1 fruit fly cellular context compared by ENCODE assay signal in genomic region chr2L:6612477-6613004, dm6.
A peak's percentile ranks its signal among the peaks of the same experiment; 100 is the strongest.
TF ChIP-seq lines count a peak whose summit lies in the region.

No protein-coding gene starts in this region.

TF ChIP-seq in whole organism, embryonic, 481 proteins besides CTCF, POLR2A, EP300 and RAD21 (continued from another document):
- TF ChIP-seq CG4854 (GFP tag; optimal IDR thresholded peaks at IDR 0.05; lab: Kevin White, UChicago): peak; percentile 100
- TF ChIP-seq CG1647 (GFP tag; optimal IDR thresholded peaks at IDR 0.05; lab: Kevin White, UChicago): peak; percentile 100
- peak; percentile 100 for TF ChIP-seq sens (GFP tag; lab: Kevin White, UChicago)
- TF ChIP-seq CG43689 (GFP tag; IDR thresholded peaks at IDR 0.05; lab: Robert Waterston, UW): peak; percentile 100
- TF ChIP-seq sim (GFP tag; IDR thresholded peaks at IDR 0.05; lab: Robert Waterston, UW): peak; percentile 100
- TF ChIP-seq zf30C (GFP tag; optimal IDR thresholded peaks at IDR 0.05; lab: Kevin White, UChicago): peak; percentile 100
- peak; percentile 100 for TF ChIP-seq CrebB (tag; optimal IDR thresholded peaks at IDR 0.05; lab: Kevin White, UChicago)
- peak; percentile 100 for TF ChIP-seq so (GFP tag; IDR thresholded peaks at IDR 0.05; lab: Robert Waterston, UW)
- peak; percentile 99 for TF ChIP-seq Neu2 (GFP tag; optimal IDR thresholded peaks at IDR 0.05; lab: Kevin White, UChicago; ENCODE audit: borderline replicate concordance)
- peak; percentile 96 for TF ChIP-seq Deaf1 (tag; optimal IDR thresholded peaks at IDR 0.05; lab: Kevin White, UChicago)
- no peak for TF ChIP-seq Dll (GFP tag; IDR thresholded peaks at IDR 0.05; lab: Robert Waterston, UW; ENCODE audit: partially characterized antibody)
- TF ChIP-seq Hr51 (GFP tag; optimal IDR thresholded peaks at IDR 0.05; lab: Kevin White, UChicago): peak; percentile 100
- TF ChIP-seq cg (GFP tag; optimal IDR thresholded peaks at IDR 0.05; lab: Kevin White, UChicago): peak; percentile 48
- peak; percentile 100 for TF ChIP-seq B-H2 (GFP tag; optimal IDR thresholded peaks at IDR 0.05; lab: Kevin White, UChicago)
- TF ChIP-seq CG4282 (GFP tag; optimal IDR thresholded peaks at IDR 0.05; lab: Kevin White, UChicago): peak; percentile 100
- TF ChIP-seq HLH54F (GFP tag; optimal IDR thresholded peaks at IDR 0.05; lab: Kevin White, UChicago): peak; percentile 100
- TF ChIP-seq ssp (GFP tag; IDR thresholded peaks at IDR 0.05; lab: Robert Waterston, UW): peak; percentile 98
- TF ChIP-seq oc (tag; optimal IDR thresholded peaks at IDR 0.05; lab: Kevin White, UChicago): peak; percentile 100
- TF ChIP-seq ranshi (GFP tag; IDR thresholded peaks at IDR 0.05; lab: Robert Waterston, UW): peak; percentile 100
- TF ChIP-seq Hr39 (optimal IDR thresholded peaks at IDR 0.05; lab: Kevin White, UChicago): no peak
- TF ChIP-seq CG11456 (GFP tag; IDR thresholded peaks at IDR 0.05; lab: Robert Waterston, UW): peak; percentile 100
- peak; percentile 100 for TF ChIP-seq ATbp (GFP tag; optimal IDR thresholded peaks at IDR 0.05; lab: Kevin White, UChicago)
- peak; percentile 100 for TF ChIP-seq CG12942 (GFP tag; optimal IDR thresholded peaks at IDR 0.05; lab: Kevin White, UChicago)
- TF ChIP-seq inv (GFP tag; IDR thresholded peaks at IDR 0.05; lab: Robert Waterston, UW; ENCODE audit: partially characterized antibody): 0 out of 2 replicates have a peak, but pooled peaks have one; percentile 38
- peak; percentile 100 for TF ChIP-seq HLH3B (GFP tag; IDR thresholded peaks at IDR 0.05; lab: Robert Waterston, UW)
- TF ChIP-seq hkb (optimal IDR thresholded peaks at IDR 0.05; lab: Kevin White, UChicago): no peak
- peak; percentile 100 for TF ChIP-seq hkb (GFP tag; IDR thresholded peaks at IDR 0.05; lab: Robert Waterston, UW)
- peak; percentile 51; the same call in 1 of the 3 replicates for TF ChIP-seq Opbp (GFP tag; IDR thresholded peaks at IDR 0.05; lab: Robert Waterston, UW; ENCODE audit: partially characterized antibody)
- TF ChIP-seq dmrt99B (tag; optimal IDR thresholded peaks at IDR 0.05; lab: Kevin White, UChicago): peak; percentile 100
- peak; percentile 100 for TF ChIP-seq dmrt11E (tag; optimal IDR thresholded peaks at IDR 0.05; lab: Kevin White, UChicago)
- TF ChIP-seq CG3281 (GFP tag; optimal IDR thresholded peaks at IDR 0.05; lab: Kevin White, UChicago): peak; percentile 100
- peak; percentile 99 for TF ChIP-seq D19B (GFP tag; optimal IDR thresholded peaks at IDR 0.05; lab: Kevin White, UChicago)
- TF ChIP-seq Sry-β (GFP tag; optimal IDR thresholded peaks at IDR 0.05; lab: Kevin White, UChicago): peak; percentile 82
- peak; percentile 100 for TF ChIP-seq nom (GFP tag; optimal IDR thresholded peaks at IDR 0.05; lab: Kevin White, UChicago)
- TF ChIP-seq chn (GFP tag; optimal IDR thresholded peaks at IDR 0.05; lab: Kevin White, UChicago): peak; percentile 100
- peak; percentile 100 for TF ChIP-seq row (GFP tag; IDR thresholded peaks at IDR 0.05; lab: Robert Waterston, UW)
- TF ChIP-seq nau (GFP tag; optimal IDR thresholded peaks at IDR 0.05; lab: Kevin White, UChicago): peak; percentile 100
- peak; percentile 100 for TF ChIP-seq NK7.1 (GFP tag; optimal IDR thresholded peaks at IDR 0.05; lab: Kevin White, UChicago)
- no peak for TF ChIP-seq hth (optimal IDR thresholded peaks at IDR 0.05; lab: Kevin White, UChicago)
- peak; percentile 97 for TF ChIP-seq CG8281 (tag; optimal IDR thresholded peaks at IDR 0.05; lab: Kevin White, UChicago)
- peak; percentile 100 for TF ChIP-seq CG13775 (GFP tag; optimal IDR thresholded peaks at IDR 0.05; lab: Kevin White, UChicago)
